Worm (Caenorhabditis elegans) whole organism, mixed stage, embryonic: ENCODE data around the gene K11E4.1.

Source experiments
- M03D4.4 ChIP-seq: sonication (generic microtip); optimal IDR thresholded peaks from 2 replicates; lab custom pipeline; 2017; ENCODE audit warnings: mild to moderate bottlenecking, missing genetic modification characterization, missing compliant biosample characterization
- bed-3 ChIP-seq: fragments of 200-800 bp; sonication (Bioruptor generic); optimal IDR thresholded peaks from 3 replicates; lab custom pipeline; 2018; ENCODE audit warnings: mild to moderate bottlenecking, missing genetic modification characterization, moderate library complexity, missing compliant biosample characterization
- blmp-1 ChIP-seq: fragments of 150-350 bp; optimal IDR thresholded peaks from 2 replicates; lab custom pipeline; 2014; ENCODE audit warnings: missing biosample characterization, missing genetic modification characterization
- ceh-39 ChIP-seq: fragments of 150-350 bp; optimal IDR thresholded peaks from 2 replicates; lab custom pipeline; 2014; ENCODE audit warnings: missing biosample characterization, missing genetic modification characterization
- ceh-43 ChIP-seq: fragments of 200-800 bp; sonication (Bioruptor generic); optimal IDR thresholded peaks from 2 replicates; lab custom pipeline; 2018; ENCODE audit warnings: mild to moderate bottlenecking, missing genetic modification characterization, moderate library complexity, missing compliant biosample characterization
- ceh-83 ChIP-seq: fragments of 200-800 bp; sonication (Bioruptor generic); optimal IDR thresholded peaks from 2 replicates; lab custom pipeline; 2018; ENCODE audit warnings: mild to moderate bottlenecking, missing genetic modification characterization, missing compliant biosample characterization
- ces-1 ChIP-seq: fragments of 150-350 bp; optimal IDR thresholded peaks from 2 replicates; lab custom pipeline; 2014; ENCODE audit warnings: missing biosample characterization, missing genetic modification reagents, missing genetic modification characterization
- cnd-1 ChIP-seq: fragments of 200-800 bp; sonication (Bioruptor generic); optimal IDR thresholded peaks from 2 replicates; lab custom pipeline; 2018; ENCODE audit warnings: mild to moderate bottlenecking, missing genetic modification characterization, missing compliant biosample characterization
- drap-1 ChIP-seq: fragments of 200-800 bp; sonication (Bioruptor generic); optimal IDR thresholded peaks from 3 replicates; lab custom pipeline; 2018; ENCODE audit warnings: mild to moderate bottlenecking, missing genetic modification characterization, missing compliant biosample characterization
- elt-1 ChIP-seq: sonication (generic microtip); optimal IDR thresholded peaks from 2 replicates; lab custom pipeline; 2017; ENCODE audit warnings: missing genetic modification characterization, mild to moderate bottlenecking, missing compliant biosample characterization, antibody characterized with exemption, moderate library complexity, borderline replicate concordance; ENCODE audit not compliant: insufficient read depth
- elt-3 ChIP-seq: fragments of 150-350 bp; optimal IDR thresholded peaks from 2 replicates; lab custom pipeline; 2014; ENCODE audit warnings: missing biosample characterization, missing genetic modification characterization
- flh-1 ChIP-seq: fragments of 200-800 bp; sonication (Bioruptor generic); optimal IDR thresholded peaks from 2 replicates; lab custom pipeline; 2018; ENCODE audit warnings: mild to moderate bottlenecking, missing genetic modification characterization, moderate library complexity, missing compliant biosample characterization
- ham-2 ChIP-seq: fragments of 200-800 bp; sonication (Bioruptor generic); optimal IDR thresholded peaks from 2 replicates; lab custom pipeline; 2018; ENCODE audit warnings: mild to moderate bottlenecking, missing genetic modification characterization, missing compliant biosample characterization
- hlh-1 ChIP-seq: fragments of 150-350 bp; optimal IDR thresholded peaks from 2 replicates; lab custom pipeline; 2014; ENCODE audit warnings: missing biosample characterization, missing genetic modification reagents, missing genetic modification characterization
- lin-13 ChIP-seq: fragments of 150-350 bp; optimal IDR thresholded peaks from 2 replicates; lab custom pipeline; 2014; ENCODE audit warnings: missing biosample characterization, missing genetic modification characterization
- lin-32 ChIP-seq: fragments of 200-800 bp; sonication (Bioruptor generic); optimal IDR thresholded peaks from 2 replicates; lab custom pipeline; 2018; ENCODE audit warnings: mild to moderate bottlenecking, missing genetic modification characterization, missing compliant biosample characterization
- lsy-2 ChIP-seq: fragments of 150-350 bp; optimal IDR thresholded peaks from 2 replicates; lab custom pipeline; 2014; ENCODE audit warnings: missing biosample characterization, missing genetic modification characterization
- mab-5 ChIP-seq: fragments of 150-350 bp; optimal IDR thresholded peaks from 2 replicates; lab custom pipeline; 2014; ENCODE audit warnings: missing biosample characterization, missing genetic modification characterization
- mep-1 ChIP-seq: fragments of 150-350 bp; optimal IDR thresholded peaks from 2 replicates; lab custom pipeline; 2017; ENCODE audit warnings: missing biosample characterization, missing genetic modification reagents, missing genetic modification characterization, inconsistent platforms
- mls-2 ChIP-seq: sonication (generic microtip); optimal IDR thresholded peaks from 2 replicates; lab custom pipeline; 2016; ENCODE audit warnings: mild to moderate bottlenecking, missing genetic modification characterization, moderate library complexity, missing compliant biosample characterization
- nhr-12 ChIP-seq: fragments of 150-350 bp; optimal IDR thresholded peaks from 2 replicates; lab custom pipeline; 2014; ENCODE audit warnings: missing biosample characterization, missing genetic modification characterization
- nhr-2 ChIP-seq: fragments of 150-350 bp; optimal IDR thresholded peaks from 2 replicates; lab custom pipeline; 2014; ENCODE audit warnings: missing biosample characterization, missing genetic modification characterization
- nhr-237 ChIP-seq: fragments of 150-350 bp; optimal IDR thresholded peaks from 2 replicates; lab custom pipeline; 2014; ENCODE audit warnings: missing biosample characterization, missing genetic modification characterization
- nhr-28 ChIP-seq: fragments of 150-350 bp; optimal IDR thresholded peaks from 2 replicates; lab custom pipeline; 2014; ENCODE audit warnings: missing biosample characterization, missing genetic modification characterization
- nhr-76 ChIP-seq: sonication (generic microtip); optimal IDR thresholded peaks from 2 replicates; lab custom pipeline; 2017; ENCODE audit warnings: missing biosample characterization, missing genetic modification characterization
- pha-4 ChIP-seq: fragments of 150-350 bp; optimal IDR thresholded peaks from 2 replicates; lab custom pipeline; 2018; ENCODE audit warnings: missing biosample characterization, missing genetic modification reagents, missing genetic modification characterization
- sem-2 ChIP-seq: fragments of 200-800 bp; sonication (Bioruptor generic); optimal IDR thresholded peaks from 2 replicates; lab custom pipeline; 2018; ENCODE audit warnings: mild to moderate bottlenecking, missing genetic modification characterization, missing compliant biosample characterization
- snpc-4 ChIP-seq: fragments of 150-350 bp; optimal IDR thresholded peaks from 2 replicates; lab custom pipeline; 2014; ENCODE audit warnings: missing biosample characterization, missing genetic modification characterization
- sptf-1 ChIP-seq: sonication (generic microtip); optimal IDR thresholded peaks from 2 replicates; lab custom pipeline; 2017; ENCODE audit warnings: mild to moderate bottlenecking, missing genetic modification characterization, moderate library complexity, missing compliant biosample characterization
- tbx-8 ChIP-seq: fragments of 200-800 bp; sonication (Bioruptor generic); optimal IDR thresholded peaks from 2 replicates; lab custom pipeline; 2018; ENCODE audit warnings: mild to moderate bottlenecking, missing genetic modification characterization, moderate library complexity, missing compliant biosample characterization
- unc-120 ChIP-seq: sonication (generic microtip); optimal IDR thresholded peaks from 2 replicates; lab custom pipeline; 2017; ENCODE audit warnings: missing genetic modification characterization, missing compliant biosample characterization; ENCODE audit not compliant: poor library complexity, severe bottlenecking
- unc-39 ChIP-seq: fragments of 150-350 bp; optimal IDR thresholded peaks from 2 replicates; lab custom pipeline; 2014; ENCODE audit warnings: missing biosample characterization, missing genetic modification characterization
- unc-62 ChIP-seq: fragments of 150-350 bp; optimal IDR thresholded peaks from 2 replicates; lab custom pipeline; 2014; ENCODE audit warnings: missing biosample characterization, missing genetic modification reagents, missing genetic modification characterization
- zip-8 ChIP-seq: fragments of 150-350 bp; optimal IDR thresholded peaks from 2 replicates; lab custom pipeline; 2014; ENCODE audit warnings: missing biosample characterization, missing genetic modification characterization
- ztf-11 ChIP-seq: fragments of 150-350 bp; optimal IDR thresholded peaks from 2 replicates; lab custom pipeline; 2014; ENCODE audit warnings: missing biosample characterization, missing genetic modification characterization

Gene K11E4.1

DNA sequence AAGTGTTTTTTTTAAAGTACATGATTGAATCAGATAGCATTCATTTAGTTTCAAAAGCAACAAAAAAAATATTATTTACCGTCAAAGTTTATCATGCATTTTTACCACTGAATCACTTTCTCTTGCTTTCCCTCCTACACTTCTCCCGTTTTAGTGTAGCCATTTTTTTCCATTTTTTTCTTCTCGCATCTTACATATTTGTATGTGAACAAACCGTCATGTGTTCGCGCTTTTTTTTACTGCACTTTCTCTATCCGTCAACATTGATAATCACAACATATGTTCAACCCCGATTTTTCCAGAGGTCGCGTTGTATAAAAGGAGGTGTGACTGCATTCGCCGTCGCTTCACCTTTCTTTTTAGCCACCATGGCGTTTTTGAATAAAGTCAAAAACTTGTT is 37.1 kb upstream of the K11E4.1 start, which contains the start of gene gck-4:
Gene gck-4 (plus strand): TSS at position 301 of the 400 bp plus-strand sequence.
- TF ChIP-seq ceh-43 (GFP tag; lab: Kevin White, UChicago) (no peak), sem-2 (GFP tag; lab: Kevin White, UChicago) (no peak), ztf-11 (tag; lab: Kevin White, UChicago) (no peak), mls-2 (tag; lab: Kevin White, UChicago) (no peak), M03D4.4 (tag; lab: Kevin White, UChicago) (no peak), hlh-1 (tag; lab: Kevin White, UChicago) (no peak), lsy-2 (tag; lab: Kevin White, UChicago) (no peak), cnd-1 (tag; lab: Kevin White, UChicago) (no peak), tbx-8 (GFP tag; lab: Kevin White, UChicago) (no peak), nhr-2 (tag; lab: Kevin White, UChicago) (no peak), snpc-4 (no peak), nhr-237 (no peak), ces-1 (GFP tag; lab: Kevin White, UChicago) (no peak), drap-1 (GFP tag; lab: Kevin White, UChicago) (no peak), unc-39 (no peak), pha-4 (tag; lab: Kevin White, UChicago) (no peak), nhr-76 (tag; lab: Kevin White, UChicago) (no peak), mab-5 (no peak), unc-62 (no peak), elt-3 (tag; lab: Kevin White, UChicago) (no peak)

DNA sequence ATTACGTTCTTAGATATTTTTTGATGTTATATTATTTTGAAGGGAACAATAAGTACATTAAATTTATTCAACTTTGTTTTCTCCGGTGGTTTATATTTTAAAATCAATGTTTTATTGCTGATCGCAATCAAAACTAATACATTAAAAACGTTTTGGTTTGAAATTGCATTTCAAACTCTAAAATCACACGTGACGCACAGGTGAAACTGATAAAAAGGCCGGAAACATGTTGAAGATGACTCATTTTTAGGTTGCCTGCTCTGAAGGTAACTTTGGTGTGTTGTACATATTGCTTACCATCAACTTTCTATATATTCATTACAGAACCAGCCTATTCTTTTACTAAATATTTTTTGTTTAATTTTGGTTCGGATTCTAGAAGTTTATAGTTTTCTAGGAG is 28.2 kb upstream of the K11E4.1 start:
- TF ChIP-seq nhr-2 (tag; lab: Kevin White, UChicago) (no peak), ztf-11 (tag; lab: Kevin White, UChicago) (no peak), elt-1 (tag; lab: Kevin White, UChicago) (no peak), tbx-8 (GFP tag; lab: Kevin White, UChicago) (no peak), nhr-237 (no peak), sem-2 (GFP tag; lab: Kevin White, UChicago) (no peak), snpc-4 (no peak), unc-120 (tag; lab: Kevin White, UChicago) (no peak), ces-1 (GFP tag; lab: Kevin White, UChicago) (no peak), M03D4.4 (tag; lab: Kevin White, UChicago) (no peak), sptf-1 (tag; lab: Kevin White, UChicago) (no peak), ham-2 (no peak), ceh-43 (GFP tag; lab: Kevin White, UChicago) (no peak), ceh-39 (tag; lab: Kevin White, UChicago) (no peak), blmp-1 (tag; lab: Kevin White, UChicago) (no peak), ceh-83 (GFP tag; lab: Kevin White, UChicago) (no peak)
- TF ChIP-seq, all 35 proteins: peak for 0

DNA sequence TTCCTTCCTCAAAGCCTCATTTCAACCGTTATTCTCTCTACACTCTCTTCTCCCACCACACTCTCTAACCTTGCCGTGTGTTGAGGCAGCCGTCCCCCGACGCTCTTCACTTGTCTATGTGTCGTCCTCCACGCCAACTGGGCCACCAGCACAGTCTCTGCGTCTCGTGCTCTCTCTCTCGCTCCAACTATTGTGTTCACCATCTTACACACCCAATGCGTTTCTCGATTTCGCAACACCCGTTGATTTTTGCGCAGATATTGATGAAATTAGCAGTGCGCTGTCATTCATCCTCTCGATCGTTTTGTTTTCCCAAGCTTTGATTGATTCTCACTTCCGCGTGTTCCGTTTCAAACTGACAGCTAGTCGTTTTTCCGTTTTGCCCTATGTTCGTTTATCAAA is 26.8 kb upstream of the K11E4.1 start:
- TF ChIP-seq M03D4.4 (tag; lab: Kevin White, UChicago) (no peak), elt-1 (tag; lab: Kevin White, UChicago) (no peak), ceh-83 (GFP tag; lab: Kevin White, UChicago) (no peak), snpc-4 (no peak), sptf-1 (tag; lab: Kevin White, UChicago) (peak; percentile 25), mab-5 (no peak), drap-1 (GFP tag; lab: Kevin White, UChicago) (peak; percentile 12), blmp-1 (tag; lab: Kevin White, UChicago) (no peak), flh-1 (no peak), ces-1 (GFP tag; lab: Kevin White, UChicago) (peak; percentile 81), ceh-43 (GFP tag; lab: Kevin White, UChicago) (no peak), mls-2 (tag; lab: Kevin White, UChicago) (no peak), sem-2 (GFP tag; lab: Kevin White, UChicago) (no peak), unc-62 (peak; percentile 91), ceh-39 (tag; lab: Kevin White, UChicago) (no peak), cnd-1 (tag; lab: Kevin White, UChicago) (no peak), nhr-2 (tag; lab: Kevin White, UChicago) (no peak), unc-39 (no peak), mep-1 (tag; lab: Kevin White, UChicago) (no peak), pha-4 (tag; lab: Kevin White, UChicago) (no peak), unc-120 (tag; lab: Kevin White, UChicago) (peak; percentile 72), nhr-76 (tag; lab: Kevin White, UChicago) (peak; percentile 30), lin-13 (peak; percentile 28), bed-3 (GFP tag; lab: Kevin White, UChicago) (no peak), zip-8 (tag; lab: Kevin White, UChicago) (no peak), lin-32 (GFP tag; lab: Kevin White, UChicago) (peak; percentile 11), elt-3 (tag; lab: Kevin White, UChicago) (no peak), tbx-8 (GFP tag; lab: Kevin White, UChicago) (no peak), hlh-1 (tag; lab: Kevin White, UChicago) (peak; percentile 90), ham-2 (peak; percentile 41), nhr-237 (peak; percentile 8), lsy-2 (tag; lab: Kevin White, UChicago) (peak; percentile 18), ztf-11 (tag; lab: Kevin White, UChicago) (peak; percentile 49), nhr-12 (tag; lab: Kevin White, UChicago) (no peak), nhr-28 (tag; lab: Kevin White, UChicago) (no peak)
